Fruit fly (Drosophila melanogaster) whole organism, wandering third instar larva: Measurements from ENCODE around the gene CG12259.

Experiments used
- CG32264 ChIP-seq: fragments of 200-800 bp; sonication (Bioruptor generic); optimal IDR thresholded peaks from 2 replicates; lab custom pipeline; 2016; ENCODE audit warnings: missing biosample characterization, missing genetic modification characterization
- br ChIP-seq: fragments of 200-800 bp; sonication (Bioruptor generic); optimal IDR thresholded peaks from 2 replicates; lab custom pipeline; 2016; ENCODE audit warnings: missing biosample characterization, missing genetic modification characterization
- ey ChIP-seq: fragments of 200-800 bp; sonication (Bioruptor generic); optimal IDR thresholded peaks from 2 replicates; lab custom pipeline; 2016; ENCODE audit warnings: missing biosample characterization, missing genetic modification characterization
- pan ChIP-seq: fragments of >200 bp; optimal IDR thresholded peaks from 2 replicates; lab custom pipeline; 2017

- no peak for TF ChIP-seq br
- TF ChIP-seq ey: no peak
- TF ChIP-seq CG32264 (GFP tag; lab: Kevin White, UChicago): no peak
- TF ChIP-seq pan (lab: Kevin White, UChicago): no peak
Observed at dm6 chr3R:27928984-27929924, 8.4 kb upstream of the CG12259 start.
